Fruit fly (Drosophila melanogaster) whole organism, embryonic: Measurements from ENCODE around the gene CG14036.

Experiments
- CG11456 ChIP-seq: fragments of 200-800 bp; sonication (Bioruptor generic); IDR thresholded peaks from 3 replicates; pipeline ENCODE4 v1.3.6; 2022; ENCODE audit warnings: missing biosample characterization, missing genetic modification characterization
- CG11695 ChIP-seq: fragments of 200-800 bp; sonication (Bioruptor generic); IDR thresholded peaks from 3 replicates; pipeline ENCODE4 v1.3.6; 2022; ENCODE audit warnings: missing biosample characterization, missing genetic modification characterization
- CG15269 ChIP-seq: fragments of 200-800 bp; sonication (Bioruptor generic); optimal IDR thresholded peaks from 2 replicates; lab custom pipeline; 2018; ENCODE audit warnings: missing biosample characterization, mild to moderate bottlenecking, missing genetic modification characterization, moderate library complexity
- CG1529 ChIP-seq: fragments of 200-800 bp; sonication (Bioruptor generic); optimal IDR thresholded peaks from 3 replicates; lab custom pipeline; 2018; ENCODE audit warnings: missing biosample characterization, missing genetic modification characterization
- CG15601 ChIP-seq: fragments of 200-800 bp; sonication (Bioruptor generic); optimal IDR thresholded peaks from 3 replicates; lab custom pipeline; 2019; ENCODE audit warnings: missing biosample characterization, mild to moderate bottlenecking, missing genetic modification characterization, moderate library complexity
- CG18764 ChIP-seq: fragments of 200-800 bp; sonication (Bioruptor generic); optimal IDR thresholded peaks from 3 replicates; lab custom pipeline; 2016; ENCODE audit warnings: missing biosample characterization, missing genetic modification characterization
- CG2199 ChIP-seq: fragments of 200-800 bp; sonication (Bioruptor generic); IDR thresholded peaks from 3 replicates; pipeline ENCODE4 v1.3.6; 2022; ENCODE audit warnings: missing biosample characterization, missing genetic modification characterization
- CG3407 ChIP-seq: fragments of 200-800 bp; sonication (Bioruptor generic); optimal IDR thresholded peaks from 2 replicates; lab custom pipeline; 2018; ENCODE audit warnings: missing biosample characterization, mild to moderate bottlenecking, missing genetic modification characterization
- CG3838 ChIP-seq: fragments of 200-800 bp; sonication (Bioruptor generic); optimal IDR thresholded peaks from 3 replicates; lab custom pipeline; 2016; ENCODE audit warnings: missing biosample characterization, missing genetic modification characterization
- CG43689 ChIP-seq: fragments of 200-800 bp; sonication (Bioruptor generic); IDR thresholded peaks from 2 replicates; pipeline ENCODE4 v1.3.6; 2022; ENCODE audit warnings: missing biosample characterization, missing genetic modification characterization
- CG4820 ChIP-seq: fragments of 200-800 bp; sonication (Bioruptor generic); optimal IDR thresholded peaks from 3 replicates; lab custom pipeline; 2016; ENCODE audit warnings: missing biosample characterization, missing genetic modification characterization
- CG5245 ChIP-seq: fragments of 200-800 bp; sonication (Bioruptor generic); optimal IDR thresholded peaks from 3 replicates; lab custom pipeline; 2016; ENCODE audit warnings: missing biosample characterization, missing genetic modification characterization
- CG7745 ChIP-seq: fragments of 200-800 bp; sonication (Bioruptor generic); optimal IDR thresholded peaks from 2 replicates; lab custom pipeline; 2018; ENCODE audit warnings: missing biosample characterization, mild to moderate bottlenecking, missing genetic modification characterization, moderate library complexity
- CG9215 ChIP-seq: fragments of 200-800 bp; sonication (Bioruptor generic); IDR thresholded peaks from 2 replicates; pipeline ENCODE4 v1.3.6; 2022; ENCODE audit warnings: missing biosample characterization, missing genetic modification characterization
- CG9817 ChIP-seq: fragments of 200-800 bp; sonication (Bioruptor generic); optimal IDR thresholded peaks from 2 replicates; lab custom pipeline; 2018; ENCODE audit warnings: missing biosample characterization, mild to moderate bottlenecking, missing genetic modification characterization, moderate library complexity
- Chrac-16 ChIP-seq: fragments of 200-800 bp; sonication (Bioruptor generic); optimal IDR thresholded peaks from 3 replicates; lab custom pipeline; 2016; ENCODE audit warnings: missing biosample characterization, missing genetic modification characterization
- CrebB ChIP-seq: fragments of 200-800 bp; sonication (Bioruptor generic); optimal IDR thresholded peaks from 3 replicates; lab custom pipeline; 2018; ENCODE audit warnings: missing biosample characterization, mild to moderate bottlenecking, missing genetic modification characterization
- Deaf1 ChIP-seq: fragments of 200-800 bp; optimal IDR thresholded peaks from 3 replicates; lab custom pipeline; 2019; ENCODE audit warnings: missing biosample characterization, mild to moderate bottlenecking, missing genetic modification characterization, moderate library complexity
- E2f1 ChIP-seq: fragments of 200-800 bp; sonication (Bioruptor generic); IDR thresholded peaks from 2 replicates; pipeline ENCODE4 v1.3.6; 2022; ENCODE audit warnings: missing biosample characterization, missing genetic modification characterization
- Ets97D ChIP-seq: fragments of 200-800 bp; sonication (Bioruptor generic); optimal IDR thresholded peaks from 3 replicates; lab custom pipeline; 2016; ENCODE audit warnings: missing biosample characterization, missing genetic modification characterization
- Fer3 ChIP-seq: fragments of 200-800 bp; sonication (Bioruptor generic); optimal IDR thresholded peaks from 2 replicates; lab custom pipeline; 2018; ENCODE audit warnings: missing biosample characterization, mild to moderate bottlenecking, missing genetic modification characterization, moderate library complexity
- GATAe ChIP-seq: fragments of 200-800 bp; sonication (Bioruptor generic); conservative IDR thresholded peaks from 2 replicates; pipeline ENCODE4 v1.3.6; 2022; ENCODE audit warnings: missing biosample characterization, missing genetic modification characterization
- HmgZ ChIP-seq: fragments of 200-800 bp; sonication (Bioruptor generic); optimal IDR thresholded peaks from 2 replicates; lab custom pipeline; 2018; ENCODE audit warnings: missing biosample characterization, mild to moderate bottlenecking, missing genetic modification characterization
- Hr51 ChIP-seq, 2 experiments: fragments of 200-800 bp; sonication (Bioruptor generic); optimal IDR thresholded peaks; 2 replicates in 1 of 2; 3 replicates in 1 of 2; lab custom pipeline; 2016 to 2018; ENCODE audit warnings: missing biosample characterization in 2 of 2, missing genetic modification characterization in 2 of 2, mild to moderate bottlenecking in 1 of 2, moderate library complexity in 1 of 2
- Lpt ChIP-seq: fragments of >200 bp; optimal IDR thresholded peaks from 2 replicates; lab custom pipeline; 2018; ENCODE audit warnings: missing biosample characterization, missing genetic modification characterization
- Med ChIP-seq: fragments of 200-800 bp; sonication (Bioruptor generic); peaks from one replicate; lab custom pipeline; 2016; ENCODE audit warnings: missing biosample characterization, missing genetic modification characterization, mild to moderate bottlenecking, inconsistent platforms, moderate library complexity
- Rx ChIP-seq: fragments of 200-800 bp; sonication (Bioruptor generic); IDR thresholded peaks from 2 replicates; pipeline ENCODE4 v1.3.6; 2022; ENCODE audit warnings: missing biosample characterization, missing genetic modification characterization
- Taf1 ChIP-seq: fragments of 200-800 bp; sonication (Bioruptor generic); IDR thresholded peaks from 2 replicates; pipeline ENCODE4 v1.3.6; 2022; ENCODE audit warnings: missing biosample characterization, missing genetic modification characterization
- ab ChIP-seq: fragments of 200-800 bp; sonication (Bioruptor generic); optimal IDR thresholded peaks from 2 replicates; lab custom pipeline; 2016; ENCODE audit warnings: missing biosample characterization, missing genetic modification characterization
- chif ChIP-seq, 2 experiments: fragments of 200-800 bp; sonication (Bioruptor generic); optimal IDR thresholded peaks; 3 replicates each; lab custom pipeline; 2016; ENCODE audit warnings: missing biosample characterization in 2 of 2, missing genetic modification characterization in 2 of 2
- crp ChIP-seq, 2 experiments: fragments of 200-800 bp; sonication (Bioruptor generic); optimal IDR thresholded peaks; 2 replicates in 1 of 2; 3 replicates in 1 of 2; lab custom pipeline; 2017; ENCODE audit warnings: missing biosample characterization in 2 of 2, missing genetic modification characterization in 2 of 2, mild to moderate bottlenecking in 1 of 2, moderate library complexity in 1 of 2
- emc ChIP-seq: fragments of 200-800 bp; sonication (Bioruptor generic); optimal IDR thresholded peaks from 2 replicates; lab custom pipeline; 2016; ENCODE audit warnings: missing biosample characterization, missing genetic modification characterization
- gce ChIP-seq: fragments of 200-800 bp; sonication (Bioruptor generic); IDR thresholded peaks from 3 replicates; pipeline ENCODE4 v1.3.6; 2022; ENCODE audit warnings: missing biosample characterization, missing genetic modification characterization
- gcm2 ChIP-seq: fragments of 200-800 bp; sonication (Bioruptor generic); optimal IDR thresholded peaks from 2 replicates; lab custom pipeline; 2016; ENCODE audit warnings: missing biosample characterization, missing genetic modification characterization
- ham ChIP-seq: fragments of 200-800 bp; sonication (Bioruptor generic); IDR thresholded peaks from 2 replicates; pipeline ENCODE4 v1.3.6; 2022; ENCODE audit warnings: missing biosample characterization, missing genetic modification characterization
- her ChIP-seq: fragments of 200-800 bp; sonication (Bioruptor generic); optimal IDR thresholded peaks from 2 replicates; lab custom pipeline; 2016; ENCODE audit warnings: missing biosample characterization, missing genetic modification characterization
- ind ChIP-seq: fragments of 200-800 bp; sonication (Bioruptor generic); optimal IDR thresholded peaks from 3 replicates; lab custom pipeline; 2016; ENCODE audit warnings: missing biosample characterization, missing genetic modification characterization
- jumu ChIP-seq: fragments of 200-800 bp; sonication (Bioruptor generic); optimal IDR thresholded peaks from 3 replicates; lab custom pipeline; 2016; ENCODE audit warnings: missing biosample characterization, missing genetic modification characterization
- lab ChIP-seq: fragments of 200-800 bp; sonication (Bioruptor generic); optimal IDR thresholded peaks from 3 replicates; lab custom pipeline; 2017; ENCODE audit warnings: missing biosample characterization, missing genetic modification characterization, mild to moderate bottlenecking, moderate library complexity, missing genetic modification reagents
- lbe ChIP-seq: fragments of 200-800 bp; sonication (Bioruptor generic); optimal IDR thresholded peaks from 2 replicates; lab custom pipeline; 2016; ENCODE audit warnings: missing biosample characterization, mild to moderate bottlenecking, missing genetic modification characterization
- lmd ChIP-seq: fragments of 200-800 bp; sonication (Bioruptor generic); IDR thresholded peaks from 2 replicates; pipeline ENCODE4 v1.3.6; 2022; ENCODE audit warnings: missing biosample characterization, missing genetic modification characterization
- maf-S ChIP-seq: fragments of 200-800 bp; sonication (Bioruptor generic); optimal IDR thresholded peaks from 2 replicates; lab custom pipeline; 2016; ENCODE audit warnings: missing biosample characterization, missing genetic modification characterization
- odd ChIP-seq: fragments of 200-800 bp; sonication (Bioruptor generic); optimal IDR thresholded peaks from 2 replicates; lab custom pipeline; 2017; ENCODE audit warnings: missing biosample characterization, mild to moderate bottlenecking, missing genetic modification characterization
- otp ChIP-seq: fragments of 200-800 bp; sonication (Bioruptor generic); IDR thresholded peaks from 3 replicates; pipeline ENCODE4, ENCODE4 v1.3.6; 2022; ENCODE audit warnings: missing biosample characterization, missing genetic modification characterization
- pb ChIP-seq: fragments of 200-800 bp; sonication (Bioruptor generic); optimal IDR thresholded peaks from 3 replicates; lab custom pipeline; 2016; ENCODE audit warnings: missing biosample characterization, missing genetic modification characterization
- repo ChIP-seq: fragments of 200-800 bp; sonication (Bioruptor generic); optimal IDR thresholded peaks from 2 replicates; lab custom pipeline; 2016; ENCODE audit warnings: missing biosample characterization, missing genetic modification characterization
- salm ChIP-seq: fragments of 200-800 bp; sonication (Bioruptor generic); optimal IDR thresholded peaks from 2 replicates; lab custom pipeline; 2018; ENCODE audit warnings: missing biosample characterization, mild to moderate bottlenecking, missing genetic modification characterization
- seq ChIP-seq: fragments of 200-800 bp; sonication (Bioruptor generic); IDR thresholded peaks from 2 replicates; pipeline ENCODE4 v1.3.6; 2022; ENCODE audit warnings: missing biosample characterization, missing genetic modification characterization
- slou ChIP-seq: fragments of 200-800 bp; sonication (Bioruptor generic); optimal IDR thresholded peaks from 3 replicates; lab custom pipeline; 2016; ENCODE audit warnings: missing biosample characterization, missing genetic modification characterization
- usp ChIP-seq: fragments of >200 bp; optimal IDR thresholded peaks from 2 replicates; lab custom pipeline; 2017; ENCODE audit warnings: missing biosample characterization, missing genetic modification characterization
- yki ChIP-seq: fragments of >200 bp; optimal IDR thresholded peaks from 3 replicates; lab custom pipeline; 2018
- zen ChIP-seq: fragments of 200-800 bp; sonication (Bioruptor generic); optimal IDR thresholded peaks from 3 replicates; lab custom pipeline; 2018; ENCODE audit warnings: missing biosample characterization, mild to moderate bottlenecking, missing genetic modification characterization, moderate library complexity

Gene CG14036

DNA sequence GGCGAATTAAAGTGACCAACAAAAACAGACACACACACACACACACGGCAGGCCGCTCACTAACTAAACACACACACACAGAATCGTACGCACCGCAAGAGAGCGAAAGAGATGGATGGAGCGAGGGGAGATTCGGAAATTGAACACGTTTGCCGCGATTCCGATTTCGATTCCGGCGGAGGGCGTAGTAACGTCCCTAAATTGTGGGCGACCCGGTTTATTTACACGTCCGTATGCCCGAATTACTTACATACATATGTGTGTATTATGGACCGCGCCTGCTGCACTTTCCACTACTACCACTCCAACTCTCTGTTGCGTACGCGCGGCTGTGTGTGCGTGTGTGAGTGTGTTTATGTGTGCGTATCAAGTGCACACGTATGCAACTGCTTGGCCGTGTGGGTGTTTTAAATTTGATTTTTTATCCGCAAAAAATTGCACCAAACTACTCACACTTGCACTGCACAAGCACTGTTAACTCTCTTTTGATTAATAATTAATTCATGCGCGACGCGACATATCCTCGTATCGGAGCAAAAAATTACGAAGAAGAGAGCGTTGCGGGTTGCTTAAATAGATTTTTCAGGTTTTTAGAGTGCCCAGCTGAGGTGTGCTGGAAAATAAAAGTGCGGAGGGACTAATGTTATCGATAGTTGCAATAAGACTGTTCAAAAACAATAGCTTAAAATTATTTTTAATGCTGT lies 38.3 kb upstream of the CG14036 start, which contains the start of gene Pgant5 (continued):
- TF ChIP-seq odd (GFP tag; lab: Kevin White, UChicago) (no peak), CG15601 (no peak), CG4820 (no peak), CG2199 (GFP tag; lab: Robert Waterston, UW) (no peak), lmd (no peak), crp (GFP tag; optimal IDR thresholded peaks at IDR 0.05; lab: Kevin White, UChicago) (no peak), CG9215 (no peak), pb (GFP tag; lab: Kevin White, UChicago) (no peak), lab (GFP tag; lab: Kevin White, UChicago) (peak; percentile 41), maf-S (no peak), lbe (GFP tag; lab: Kevin White, UChicago) (no peak), ab (no peak), gce (GFP tag; lab: Robert Waterston, UW) (no peak), Lpt (GFP tag; lab: Kevin White, UChicago) (no peak), CG3838 (GFP tag; lab: Kevin White, UChicago) (no peak), her (GFP tag; lab: Kevin White, UChicago) (no peak), ham (GFP tag; lab: Robert Waterston, UW) (no peak), emc (GFP tag; lab: Kevin White, UChicago) (no peak), CG7745 (tag; lab: Kevin White, UChicago) (peak; percentile 50), CG3407 (no peak), CG11456 (no peak), Deaf1 (tag; lab: Kevin White, UChicago) (peak; percentile 32), repo (GFP tag; lab: Kevin White, UChicago) (no peak), CG9817 (tag; lab: Kevin White, UChicago) (no peak), HmgZ (tag; lab: Kevin White, UChicago) (peak; percentile 10), Fer3 (tag; lab: Kevin White, UChicago) (no peak), Hr51 (GFP tag; optimal IDR thresholded peaks at IDR 0.05; lab: Kevin White, UChicago) (no peak), Med (GFP tag; lab: Kevin White, UChicago) (peak; percentile 83), chif (GFP tag; optimal IDR thresholded peaks at IDR 0.05; lab: Kevin White, UChicago) (no peak), CG18764 (no peak), CG43689 (GFP tag; lab: Robert Waterston, UW) (no peak), usp (GFP tag; lab: Kevin White, UChicago) (no peak), jumu (GFP tag; lab: Kevin White, UChicago) (peak; percentile 5), slou (GFP tag; lab: Kevin White, UChicago) (no peak), otp (GFP tag; lab: Robert Waterston, UW) (no peak), CG1529 (no peak), gcm2 (GFP tag; lab: Kevin White, UChicago) (no peak), seq (GFP tag; lab: Robert Waterston, UW) (0 out of 2 replicates have a peak, but pooled peaks have one; percentile 15), CrebB (peak; percentile 19), GATAe (no peak), zen (tag; lab: Kevin White, UChicago) (no peak), E2f1 (GFP tag; lab: Robert Waterston, UW) (no peak), salm (tag; lab: Kevin White, UChicago) (no peak), CG15269 (tag; lab: Kevin White, UChicago) (no peak), CG11695 (no peak), Rx (GFP tag; lab: Robert Waterston, UW) (no peak), Taf1 (no peak), yki (no peak), Ets97D (GFP tag; lab: Kevin White, UChicago) (no peak), ind (GFP tag; lab: Kevin White, UChicago) (no peak), CG5245 (GFP tag; lab: Kevin White, UChicago) (no peak), Chrac-16 (GFP tag; lab: Kevin White, UChicago) (no peak)
